Worm (Caenorhabditis elegans) whole organism, L3 larva: ENCODE results near the gene C01G12.3.

Source experiments
- elt-1 ChIP-seq: fragments of 150-350 bp; optimal IDR thresholded peaks from 2 replicates; lab custom pipeline; 2014; ENCODE audit warnings: missing biosample characterization, missing genetic modification characterization
- fkh-10 ChIP-seq: sonication (generic microtip); optimal IDR thresholded peaks from 2 replicates; lab custom pipeline; 2017; ENCODE audit warnings: missing biosample characterization, missing genetic modification reagents, missing genetic modification characterization
- fos-1 ChIP-seq: fragments of 150-350 bp; optimal IDR thresholded peaks from 2 replicates; lab custom pipeline; 2014; ENCODE audit warnings: missing biosample characterization, missing genetic modification characterization
- nfya-1 ChIP-seq: sonication (generic microtip); optimal IDR thresholded peaks from 2 replicates; lab custom pipeline; 2017; ENCODE audit warnings: missing genetic modification characterization, mild to moderate bottlenecking, missing compliant biosample characterization, antibody characterized with exemption, moderate library complexity; ENCODE audit not compliant: insufficient read depth
- skn-1 ChIP-seq: fragments of 150-350 bp; optimal IDR thresholded peaks from 2 replicates; lab custom pipeline; 2014; ENCODE audit warnings: missing biosample characterization, missing genetic modification characterization
- snpc-4 ChIP-seq: fragments of 150-350 bp; optimal IDR thresholded peaks from 2 replicates; lab custom pipeline; 2014; ENCODE audit warnings: missing biosample characterization, missing genetic modification characterization
- unc-62 ChIP-seq: fragments of 150-350 bp; sonication (generic microtip); optimal IDR thresholded peaks from 4 replicates; lab custom pipeline; 2014; ENCODE audit warnings: missing biosample characterization, missing genetic modification reagents, missing genetic modification characterization
- zag-1 ChIP-seq: fragments of 150-350 bp; optimal IDR thresholded peaks from 2 replicates; lab custom pipeline; 2014; ENCODE audit warnings: missing biosample characterization, missing genetic modification characterization

ce11 chrII:14580549-14580948 is 1.6 kb downstream of the C01G12.3 start, which contains the start of the genes nspb-8 and nspb-9:
- no peak for TF ChIP-seq fkh-10 (GFP tag; lab: Kevin White, UChicago)
- TF ChIP-seq elt-1, result no peak
- no peak for TF ChIP-seq skn-1 (tag; lab: Kevin White, UChicago)
- no peak for TF ChIP-seq snpc-4
- no peak for TF ChIP-seq fos-1 (tag; lab: Kevin White, UChicago)
- TF ChIP-seq zag-1 (tag; lab: Kevin White, UChicago), result no peak
- TF ChIP-seq nfya-1 (tag; lab: Kevin White, UChicago), result no peak
- TF ChIP-seq unc-62, result no peak
